Worm (Caenorhabditis elegans) whole organism, late embryonic: ENCODE measurements around the gene sdf-9.

Experiments
- F13H6.1 ChIP-seq: sonication (generic microtip); optimal IDR thresholded peaks from 2 replicates; lab custom pipeline; 2016; ENCODE audit warnings: missing genetic modification characterization, missing compliant biosample characterization
- K09A11.1 ChIP-seq: sonication (generic microtip); optimal IDR thresholded peaks from 2 replicates; lab custom pipeline; 2017; ENCODE audit warnings: antibody characterized with exemption, mild to moderate bottlenecking, missing genetic modification characterization, missing compliant biosample characterization; ENCODE audit not compliant: insufficient read depth
- ahr-1 ChIP-seq: sonication (generic microtip); optimal IDR thresholded peaks from 2 replicates; lab custom pipeline; 2016; ENCODE audit warnings: missing genetic modification characterization, missing compliant biosample characterization
- ceh-6 ChIP-seq: fragments of 200-800 bp; sonication (Bioruptor generic); optimal IDR thresholded peaks from 2 replicates; lab custom pipeline; 2018; ENCODE audit warnings: mild to moderate bottlenecking, missing genetic modification characterization, missing compliant biosample characterization
- elt-4 ChIP-seq: sonication (generic microtip); optimal IDR thresholded peaks from 2 replicates; lab custom pipeline; 2016; ENCODE audit warnings: missing genetic modification characterization, missing compliant biosample characterization
- hlh-8 ChIP-seq: sonication (generic microtip); optimal IDR thresholded peaks from 2 replicates; lab custom pipeline; 2016; ENCODE audit warnings: missing genotype, missing genetic modification characterization, missing compliant biosample characterization
- lim-6 ChIP-seq: sonication (generic microtip); optimal IDR thresholded peaks from 2 replicates; lab custom pipeline; 2016; ENCODE audit warnings: missing genetic modification characterization, missing compliant biosample characterization
- nfya-1 ChIP-seq: sonication (generic microtip); optimal IDR thresholded peaks from 2 replicates; lab custom pipeline; 2017; ENCODE audit warnings: missing genetic modification characterization, mild to moderate bottlenecking, missing compliant biosample characterization, antibody characterized with exemption, moderate library complexity
- rnt-1 ChIP-seq: sonication (generic microtip); optimal IDR thresholded peaks from 2 replicates; lab custom pipeline; 2016; ENCODE audit warnings: missing genetic modification characterization, missing compliant biosample characterization
- sox-4 ChIP-seq: sonication (generic microtip); optimal IDR thresholded peaks from 2 replicates; lab custom pipeline; 2017; ENCODE audit warnings: mild to moderate bottlenecking, missing genetic modification characterization, inconsistent platforms, missing compliant biosample characterization
- ztf-16 ChIP-seq: sonication (generic microtip); optimal IDR thresholded peaks from 2 replicates; lab custom pipeline; 2017; ENCODE audit warnings: missing genetic modification characterization, missing compliant biosample characterization

ce11 chrV:20847743-20848229 lies 49.8 kb downstream of the sdf-9 start:
- TF ChIP-seq ceh-6 (GFP tag; lab: Kevin White, UChicago) (no peak), K09A11.1 (tag; lab: Kevin White, UChicago) (no peak), F13H6.1 (no peak), rnt-1 (no peak), nfya-1 (tag; lab: Kevin White, UChicago) (no peak), lim-6 (no peak), sox-4 (tag; lab: Kevin White, UChicago) (no peak), ahr-1 (tag; lab: Kevin White, UChicago) (no peak), ztf-16 (tag; lab: Kevin White, UChicago) (no peak), hlh-8 (no peak), elt-4 (no peak)
